Fruit fly (Drosophila melanogaster): ENCODE results near the gene CG8086.

The CG8086 gene

DNA sequence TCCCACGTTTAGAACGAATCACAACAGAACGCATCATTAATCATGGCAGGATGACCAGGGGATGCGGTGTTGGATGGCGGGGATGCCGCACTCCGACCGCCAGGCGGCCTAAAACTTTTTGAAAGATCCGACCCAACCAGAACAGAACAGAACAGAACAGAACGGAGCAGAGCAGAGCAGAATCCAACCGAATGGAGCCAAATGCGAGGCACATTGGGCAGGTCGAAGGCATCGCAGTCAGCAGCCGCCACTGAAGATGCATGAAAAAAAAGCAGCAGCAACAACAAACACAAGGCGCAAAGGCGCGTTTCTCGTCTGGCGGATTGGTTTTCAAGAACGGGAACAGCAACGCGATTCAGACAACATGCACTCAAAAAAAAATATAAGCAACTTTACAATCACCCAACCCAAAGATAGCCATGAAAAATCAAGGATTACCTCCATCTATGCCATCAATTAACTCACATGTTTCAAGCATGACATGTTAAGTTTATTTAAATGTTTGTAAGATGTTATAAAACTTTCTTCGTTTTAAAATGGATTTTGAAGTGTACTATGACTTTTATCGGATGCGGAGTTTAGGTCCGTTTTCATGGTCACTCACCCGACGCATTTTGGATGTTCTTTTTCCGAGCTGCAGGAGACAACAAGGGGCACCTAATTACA lies 22.2 kb upstream of the CG8086 start (continued):
- peak; percentile 22 for TF ChIP-seq vfl (GFP tag; optimal IDR thresholded peaks at IDR 0.05)
- peak; percentile 89 to 92 for TF ChIP-seq bsh (GFP tag; optimal IDR thresholded peaks at IDR 0.05)
- TF ChIP-seq CG15601 (tag; optimal IDR thresholded peaks at IDR 0.05): peak; percentile 84
- no peak for TF ChIP-seq CG13894 (tag; optimal IDR thresholded peaks at IDR 0.05)
- no peak for TF ChIP-seq CG10321 (GFP tag; IDR thresholded peaks at IDR 0.05)
- TF ChIP-seq pum (GFP tag; optimal IDR thresholded peaks at IDR 0.05): peak; percentile 71
- TF ChIP-seq CG10654 (GFP tag; optimal IDR thresholded peaks at IDR 0.05): no peak
- no peak for TF ChIP-seq ham (GFP tag; IDR thresholded peaks at IDR 0.05)
- peak; percentile 69 for TF ChIP-seq zf30C (GFP tag; optimal IDR thresholded peaks at IDR 0.05)
- no peak for TF ChIP-seq Myb (GFP tag; optimal IDR thresholded peaks at IDR 0.05)
- TF ChIP-seq CG17186 (GFP tag; optimal IDR thresholded peaks at IDR 0.05): no peak
- TF ChIP-seq dmrt11E (tag; optimal IDR thresholded peaks at IDR 0.05): peak; percentile 95
- TF ChIP-seq CG1024 (GFP tag; IDR thresholded peaks at IDR 0.05): peak; percentile 56
- TF ChIP-seq CG8281 (tag; optimal IDR thresholded peaks at IDR 0.05): peak; percentile 14
- peak; percentile 75 for TF ChIP-seq CG6254 (GFP tag; optimal IDR thresholded peaks at IDR 0.05)
- TF ChIP-seq maf-S (GFP tag; optimal IDR thresholded peaks at IDR 0.05): peak; percentile 17
- TF ChIP-seq CG30020 (tag; optimal IDR thresholded peaks at IDR 0.05): peak; percentile 20
- TF ChIP-seq Sry-δ (GFP tag; optimal IDR thresholded peaks at IDR 0.05): peak; percentile 1
- peak; percentile 77 for TF ChIP-seq CG4404 (GFP tag; IDR thresholded peaks at IDR 0.05)
- TF ChIP-seq CG9797 (GFP tag; optimal IDR thresholded peaks at IDR 0.05): no peak
- TF ChIP-seq CG1792 (GFP tag; optimal IDR thresholded peaks at IDR 0.05): no peak
- TF ChIP-seq Oli (tag; optimal IDR thresholded peaks at IDR 0.05): peak; percentile 71
- TF ChIP-seq schlank (tag; optimal IDR thresholded peaks at IDR 0.05): no peak
- peak; percentile 5 for TF ChIP-seq HLH54F (GFP tag; optimal IDR thresholded peaks at IDR 0.05)
- TF ChIP-seq ind (GFP tag; optimal IDR thresholded peaks at IDR 0.05): peak; percentile 11
- TF ChIP-seq z (GFP tag; IDR thresholded peaks at IDR 0.05): no peak; the same call in 2 of the 3 replicates
- peak; percentile 24 for TF ChIP-seq ATbp (GFP tag; optimal IDR thresholded peaks at IDR 0.05)
- TF ChIP-seq run (tag; optimal IDR thresholded peaks at IDR 0.05): no peak
- TF ChIP-seq CG13775 (GFP tag; optimal IDR thresholded peaks at IDR 0.05): peak; percentile 65
- peak; percentile 39; the same call in 1 of the 3 replicates for TF ChIP-seq H15 (GFP tag; IDR thresholded peaks at IDR 0.05)
- peak; percentile 41 for TF ChIP-seq ssp (GFP tag; IDR thresholded peaks at IDR 0.05)
- peak; percentile 46; the same call in 1 of the 4 replicates for TF ChIP-seq Gug (GFP tag; IDR thresholded peaks at IDR 0.05)
- peak; percentile 58 for TF ChIP-seq jing (GFP tag; optimal IDR thresholded peaks at IDR 0.05)
- peak; percentile 82 for TF ChIP-seq CG17328 (GFP tag; IDR thresholded peaks at IDR 0.05)
- TF ChIP-seq CG14441 (GFP tag; IDR thresholded peaks at IDR 0.05): no peak
- no peak for TF ChIP-seq Hmr (GFP tag; optimal IDR thresholded peaks at IDR 0.05)
- TF ChIP-seq CG18476 (GFP tag; optimal IDR thresholded peaks at IDR 0.05): peak; percentile 50
- TF ChIP-seq Hand (GFP tag; optimal IDR thresholded peaks at IDR 0.05): no peak
- no peak for TF ChIP-seq amos (GFP tag; IDR thresholded peaks at IDR 0.05; ENCODE audit: partially characterized antibody)
- no peak for TF ChIP-seq Bgb (GFP tag; IDR thresholded peaks at IDR 0.05; ENCODE audit: partially characterized antibody)
- peak; percentile 71; the same call in 1 of the 2 replicates for TF ChIP-seq chm (GFP tag; IDR thresholded peaks at IDR 0.05)
- peak; percentile 79 for TF ChIP-seq Ets65A (GFP tag)
- peak; percentile 74 for TF ChIP-seq CG7839 (tag; optimal IDR thresholded peaks at IDR 0.05)
- peak; percentile 63 for TF ChIP-seq CG7556 (GFP tag; optimal IDR thresholded peaks at IDR 0.05)
- peak; percentile 45 to 78 for TF ChIP-seq chif (GFP tag; optimal IDR thresholded peaks at IDR 0.05)
- TF ChIP-seq Sry-β (GFP tag; optimal IDR thresholded peaks at IDR 0.05): peak; percentile 24
- peak; percentile 28 for TF ChIP-seq oc (tag; optimal IDR thresholded peaks at IDR 0.05)
- peak; percentile 64 for TF ChIP-seq CG6689 (GFP tag; IDR thresholded peaks at IDR 0.05)
- peak; percentile 35; the same call in 1 of the 2 replicates for TF ChIP-seq H2.0 (GFP tag; IDR thresholded peaks at IDR 0.05)
- TF ChIP-seq CG12104 (GFP tag; optimal IDR thresholded peaks at IDR 0.05): peak; percentile 38

Data from whole organism, embryonic.